Worm (Caenorhabditis elegans) whole organism, L3 larva: Measurements from ENCODE around the gene Y50E8A.5.

Experiments
- ZK546.5 ChIP-seq: sonication (generic microtip); optimal IDR thresholded peaks from 2 replicates; lab custom pipeline; 2017; ENCODE audit warnings: missing biosample characterization, missing genetic modification characterization
- aly-2 ChIP-seq: fragments of 150-350 bp; optimal IDR thresholded peaks from 2 replicates; lab custom pipeline; 2014; ENCODE audit warnings: missing biosample characterization, missing genetic modification characterization
- ceh-82 ChIP-seq: fragments of 150-350 bp; optimal IDR thresholded peaks from 2 replicates; lab custom pipeline; 2014; ENCODE audit warnings: missing biosample characterization, missing genetic modification characterization
- egl-27 ChIP-seq: sonication (generic microtip); optimal IDR thresholded peaks from 4 replicates; lab custom pipeline; 2017; ENCODE audit warnings: missing biosample characterization, missing genetic modification reagents, missing genetic modification characterization
- elt-2 ChIP-seq: sonication (generic microtip); optimal IDR thresholded peaks from 2 replicates; lab custom pipeline; 2016; ENCODE audit warnings: missing genetic modification reagents, mild to moderate bottlenecking, missing genetic modification characterization, missing compliant biosample characterization
- fkh-10 ChIP-seq: sonication (generic microtip); optimal IDR thresholded peaks from 2 replicates; lab custom pipeline; 2017; ENCODE audit warnings: missing biosample characterization, missing genetic modification reagents, missing genetic modification characterization
- nhr-12 ChIP-seq: fragments of 150-350 bp; optimal IDR thresholded peaks from 2 replicates; lab custom pipeline; 2014; ENCODE audit warnings: missing biosample characterization, missing genetic modification characterization
- nhr-28 ChIP-seq: fragments of 150-350 bp; optimal IDR thresholded peaks from 2 replicates; lab custom pipeline; 2014; ENCODE audit warnings: missing biosample characterization, missing genetic modification characterization
- pha-4 ChIP-seq: fragments of 150-350 bp; optimal IDR thresholded peaks from 2 replicates; lab custom pipeline; 2014; ENCODE audit warnings: missing biosample characterization, missing genetic modification reagents, missing genetic modification characterization
- snpc-4 ChIP-seq: fragments of 150-350 bp; optimal IDR thresholded peaks from 2 replicates; lab custom pipeline; 2014; ENCODE audit warnings: missing biosample characterization, missing genetic modification characterization
- unc-39 ChIP-seq: sonication (generic microtip); optimal IDR thresholded peaks from 4 replicates; lab custom pipeline; 2017; ENCODE audit warnings: missing biosample characterization, missing genetic modification characterization
- unc-62 ChIP-seq: fragments of 150-350 bp; sonication (generic microtip); optimal IDR thresholded peaks from 4 replicates; lab custom pipeline; 2014; ENCODE audit warnings: missing biosample characterization, missing genetic modification reagents, missing genetic modification characterization
- ztf-11 ChIP-seq: fragments of 150-350 bp; optimal IDR thresholded peaks from 2 replicates; lab custom pipeline; 2014; ENCODE audit warnings: missing biosample characterization, missing genetic modification characterization

ce11 chrV:14698005-14698404 lies 38.7 kb downstream of the Y50E8A.5 start:
- no peak for TF ChIP-seq unc-39 (tag; lab: Kevin White, UChicago)
- no peak for TF ChIP-seq aly-2 (tag; lab: Kevin White, UChicago)
- TF ChIP-seq fkh-10 (GFP tag; lab: Kevin White, UChicago) = no peak
- no peak for TF ChIP-seq ZK546.5
- TF ChIP-seq elt-2 (tag; lab: Kevin White, UChicago) = no peak
- no peak for TF ChIP-seq egl-27 (tag; lab: Kevin White, UChicago)
- TF ChIP-seq unc-62 (GFP tag; lab: Kevin White, UChicago) = no peak
- no peak for TF ChIP-seq ztf-11 (tag; lab: Kevin White, UChicago)
- TF ChIP-seq nhr-28 (tag; lab: Kevin White, UChicago) = no peak
- no peak for TF ChIP-seq ceh-82 (tag; lab: Kevin White, UChicago)
- TF ChIP-seq snpc-4 = no peak
- TF ChIP-seq pha-4 = no peak
- TF ChIP-seq nhr-12 (tag; lab: Kevin White, UChicago) = no peak
